Fruit fly (Drosophila melanogaster) whole organism, embryonic: ENCODE measurements around the gene Or7a.

ENCODE experiments used
- BEAF-32 ChIP-seq: fragments of 200-800 bp; sonication (Bioruptor generic); optimal IDR thresholded peaks from 3 replicates; lab custom pipeline; 2017; ENCODE audit warnings: missing biosample characterization, missing genetic modification characterization, mild to moderate bottlenecking, moderate library complexity, missing genetic modification reagents
- CG11093 ChIP-seq: fragments of 200-800 bp; sonication (Bioruptor generic); IDR thresholded peaks from 3 replicates; pipeline ENCODE4 v1.3.6; 2022; ENCODE audit warnings: missing biosample characterization, missing genetic modification characterization
- CG14860 ChIP-seq: fragments of 200-800 bp; sonication (Bioruptor generic); IDR thresholded peaks from 3 replicates; pipeline ENCODE4 v1.3.6; 2022; ENCODE audit warnings: missing biosample characterization, missing genetic modification characterization; ENCODE audit not compliant: partially characterized antibody
- CG18599 ChIP-seq: fragments of 200-800 bp; sonication (Bioruptor generic); optimal IDR thresholded peaks from 3 replicates; lab custom pipeline; 2017; ENCODE audit warnings: missing biosample characterization, missing genetic modification characterization, mild to moderate bottlenecking, moderate library complexity, missing genetic modification reagents
- CG4707 ChIP-seq: fragments of 200-800 bp; sonication (Bioruptor generic); optimal IDR thresholded peaks from 2 replicates; lab custom pipeline; 2018; ENCODE audit warnings: missing biosample characterization, mild to moderate bottlenecking, missing genetic modification characterization, moderate library complexity
- CG8281 ChIP-seq: fragments of 200-800 bp; sonication (Bioruptor generic); optimal IDR thresholded peaks from 2 replicates; lab custom pipeline; 2018; ENCODE audit warnings: missing biosample characterization, mild to moderate bottlenecking, missing genetic modification characterization, moderate library complexity
- CG8359 ChIP-seq: fragments of 200-800 bp; sonication (Bioruptor generic); optimal IDR thresholded peaks from 2 replicates; lab custom pipeline; 2017; ENCODE audit warnings: missing biosample characterization, mild to moderate bottlenecking, missing genetic modification characterization, borderline replicate concordance
- emc ChIP-seq: fragments of 200-800 bp; sonication (Bioruptor generic); optimal IDR thresholded peaks from 2 replicates; lab custom pipeline; 2016; ENCODE audit warnings: missing biosample characterization, missing genetic modification characterization
- fd96Cb ChIP-seq: fragments of 200-800 bp; sonication (Bioruptor generic); optimal IDR thresholded peaks from 2 replicates; lab custom pipeline; 2018; ENCODE audit warnings: missing biosample characterization, mild to moderate bottlenecking, missing genetic modification characterization, moderate library complexity
- grn ChIP-seq: fragments of 200-800 bp; sonication (Bioruptor generic); optimal IDR thresholded peaks from 3 replicates; lab custom pipeline; 2017; ENCODE audit warnings: missing biosample characterization, missing genetic modification characterization
- peb ChIP-seq: fragments of 200-800 bp; sonication (Bioruptor generic); IDR thresholded peaks from 2 replicates; pipeline ENCODE4 v1.3.6; 2022; ENCODE audit warnings: missing biosample characterization, missing genetic modification characterization
- pnt ChIP-seq: fragments of 200-800 bp; sonication (Bioruptor generic); optimal IDR thresholded peaks from 3 replicates; lab custom pipeline; 2016; ENCODE audit warnings: missing biosample characterization, missing genetic modification characterization
- stc ChIP-seq: fragments of 200-800 bp; sonication (Bioruptor generic); IDR thresholded peaks from 2 replicates; pipeline ENCODE4 v1.3.6; 2022; ENCODE audit warnings: missing biosample characterization, missing genetic modification characterization

DNA sequence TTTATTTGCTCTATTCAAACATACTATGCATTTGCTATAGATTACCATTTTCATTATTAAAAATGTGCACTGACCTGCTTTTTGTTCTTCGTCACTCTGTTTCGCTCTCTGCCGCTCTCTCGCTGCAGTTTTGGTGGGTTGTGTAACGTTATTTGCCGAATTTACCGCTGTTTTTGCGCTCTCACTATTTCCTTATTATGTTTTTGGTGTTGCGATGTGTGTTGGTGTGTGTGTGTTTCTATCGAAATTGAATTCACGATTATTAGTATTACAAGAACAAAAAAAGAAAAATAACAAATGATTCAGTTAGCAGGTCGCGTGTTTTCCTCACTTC is 50.2 kb downstream of the Or7a start:
- no peak for TF ChIP-seq CG14860 (GFP tag; lab: Robert Waterston, UW)
- no peak for TF ChIP-seq stc (GFP tag; lab: Robert Waterston, UW)
- TF ChIP-seq CG8281 (tag; lab: Kevin White, UChicago): no peak
- no peak for TF ChIP-seq CG8359 (GFP tag; lab: Kevin White, UChicago)
- TF ChIP-seq fd96Cb: no peak
- no peak for TF ChIP-seq pnt (GFP tag; lab: Kevin White, UChicago)
- TF ChIP-seq emc: no peak
- TF ChIP-seq BEAF-32: no peak
- no peak for TF ChIP-seq CG4707
- no peak for TF ChIP-seq grn
- TF ChIP-seq peb (GFP tag; lab: Robert Waterston, UW): no peak
- TF ChIP-seq CG18599 (GFP tag; lab: Kevin White, UChicago): no peak
- TF ChIP-seq CG11093: no peak
